Worm (Caenorhabditis elegans) whole organism, mixed stage, embryonic: Measurements from ENCODE around the gene gst-42.

ENCODE experiments used
- blmp-1 ChIP-seq: fragments of 150-350 bp; optimal IDR thresholded peaks from 2 replicates; lab custom pipeline; 2014; ENCODE audit warnings: missing biosample characterization, missing genetic modification characterization
- ces-1 ChIP-seq: fragments of 150-350 bp; optimal IDR thresholded peaks from 2 replicates; lab custom pipeline; 2014; ENCODE audit warnings: missing biosample characterization, missing genetic modification reagents, missing genetic modification characterization
- elt-3 ChIP-seq: fragments of 150-350 bp; optimal IDR thresholded peaks from 2 replicates; lab custom pipeline; 2014; ENCODE audit warnings: missing biosample characterization, missing genetic modification characterization
- mep-1 ChIP-seq: fragments of 150-350 bp; optimal IDR thresholded peaks from 2 replicates; lab custom pipeline; 2017; ENCODE audit warnings: missing biosample characterization, missing genetic modification reagents, missing genetic modification characterization, inconsistent platforms
- nhr-12 ChIP-seq: fragments of 150-350 bp; optimal IDR thresholded peaks from 2 replicates; lab custom pipeline; 2014; ENCODE audit warnings: missing biosample characterization, missing genetic modification characterization
- nhr-237 ChIP-seq: fragments of 150-350 bp; optimal IDR thresholded peaks from 2 replicates; lab custom pipeline; 2014; ENCODE audit warnings: missing biosample characterization, missing genetic modification characterization
- nhr-76 ChIP-seq: sonication (generic microtip); optimal IDR thresholded peaks from 2 replicates; lab custom pipeline; 2017; ENCODE audit warnings: missing biosample characterization, missing genetic modification characterization
- sem-2 ChIP-seq: fragments of 200-800 bp; sonication (Bioruptor generic); optimal IDR thresholded peaks from 2 replicates; lab custom pipeline; 2018; ENCODE audit warnings: mild to moderate bottlenecking, missing genetic modification characterization, missing compliant biosample characterization
- snpc-4 ChIP-seq: fragments of 150-350 bp; optimal IDR thresholded peaks from 2 replicates; lab custom pipeline; 2014; ENCODE audit warnings: missing biosample characterization, missing genetic modification characterization
- unc-39 ChIP-seq: fragments of 150-350 bp; optimal IDR thresholded peaks from 2 replicates; lab custom pipeline; 2014; ENCODE audit warnings: missing biosample characterization, missing genetic modification characterization
- unc-62 ChIP-seq: fragments of 150-350 bp; optimal IDR thresholded peaks from 2 replicates; lab custom pipeline; 2014; ENCODE audit warnings: missing biosample characterization, missing genetic modification reagents, missing genetic modification characterization

DNA sequence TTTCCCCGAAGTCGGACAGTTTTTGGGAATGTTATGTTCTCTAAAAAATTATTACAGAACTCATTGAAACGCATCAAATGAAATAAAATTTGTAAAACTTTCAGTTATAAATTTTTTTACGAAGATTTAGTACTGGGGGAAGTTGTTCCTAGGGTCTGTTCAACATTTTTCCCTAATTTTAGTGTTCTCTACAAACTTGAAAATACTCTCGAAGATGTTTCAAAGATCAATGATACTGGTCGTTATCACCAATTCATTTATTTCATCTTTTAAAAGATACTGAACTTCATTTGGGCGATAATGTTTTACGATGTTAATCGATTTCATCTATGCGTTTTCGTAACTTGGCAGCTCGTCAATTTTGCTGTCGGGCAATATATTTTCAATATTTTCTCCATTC is 25.5 kb downstream of the gst-42 start, which contains the start of gene C44C10.3:
- TF ChIP-seq snpc-4 (tag; lab: Kevin White, UChicago), result no peak
- no peak for TF ChIP-seq nhr-76
- no peak for TF ChIP-seq blmp-1 (tag; lab: Kevin White, UChicago)
- TF ChIP-seq unc-62, result no peak
- no peak for TF ChIP-seq ces-1
- no peak for TF ChIP-seq elt-3 (tag; lab: Kevin White, UChicago)
- TF ChIP-seq unc-39 (tag; lab: Kevin White, UChicago), result no peak
- no peak for TF ChIP-seq sem-2
- TF ChIP-seq nhr-237 (tag; lab: Kevin White, UChicago), result no peak
- TF ChIP-seq mep-1 (tag; lab: Kevin White, UChicago), result no peak
- no peak for TF ChIP-seq nhr-12 (tag; lab: Kevin White, UChicago)
